Worm (Caenorhabditis elegans): Measurements from ENCODE around the gene exc-13.

DNA sequence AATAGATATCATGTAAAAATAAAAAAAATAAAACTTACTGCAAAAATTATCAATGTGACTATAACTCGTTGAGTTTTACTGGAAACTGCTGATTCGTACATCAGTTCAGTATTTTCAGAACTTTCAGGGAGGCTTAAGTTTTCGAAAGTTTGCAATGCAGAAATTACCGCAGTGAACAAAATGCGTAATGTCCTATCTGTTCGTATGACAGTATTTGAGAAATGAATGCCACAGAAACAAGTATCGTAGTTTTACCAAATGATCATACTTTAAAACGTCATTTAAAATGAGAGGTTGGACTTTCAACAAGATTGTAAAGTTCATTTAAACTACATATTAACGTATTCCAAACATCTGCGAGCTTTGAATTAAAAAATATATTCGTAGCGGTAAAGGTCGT is 8.4 kb upstream of the exc-13 start, which contains the start of gene C03G6.21:
- TF ChIP-seq ztf-11 (tag; optimal IDR thresholded peaks at IDR 0.05) = no peak
- no peak for TF ChIP-seq egl-27 (tag; optimal IDR thresholded peaks at IDR 0.05)
- TF ChIP-seq peb-1 (tag; optimal IDR thresholded peaks at IDR 0.05) = no peak
- no peak for TF ChIP-seq aly-2 (tag; optimal IDR thresholded peaks at IDR 0.05)
- TF ChIP-seq nhr-12 (tag; optimal IDR thresholded peaks at IDR 0.05) = no peak
- no peak for TF ChIP-seq zag-1 (tag; optimal IDR thresholded peaks at IDR 0.05)
- no peak for TF ChIP-seq ZK546.5 (tag; optimal IDR thresholded peaks at IDR 0.05)
- no peak for TF ChIP-seq unc-62 (GFP tag; optimal IDR thresholded peaks at IDR 0.05)
- no peak for TF ChIP-seq Y55F3AM.14 (GFP tag; optimal IDR thresholded peaks at IDR 0.05)
- no peak for TF ChIP-seq nhr-237 (tag; optimal IDR thresholded peaks at IDR 0.05)
- no peak for TF ChIP-seq nhr-23 (tag; optimal IDR thresholded peaks at IDR 0.05)
- TF ChIP-seq R02D3.7 (tag; optimal IDR thresholded peaks at IDR 0.05) = no peak
- no peak for TF ChIP-seq lsy-2 (tag; optimal IDR thresholded peaks at IDR 0.05)
- no peak for TF ChIP-seq nhr-11 (tag; optimal IDR thresholded peaks at IDR 0.05)

Measured in whole organism, L2 larva.